Fruit fly (Drosophila melanogaster) whole organism, adult: ENCODE measurements around the gene Lcp65Ag1.

Source experiments
- CG12768 ChIP-seq: fragments of 200-800 bp; sonication (Bioruptor generic); optimal IDR thresholded peaks from 2 replicates; lab custom pipeline; 2017; ENCODE audit warnings: missing biosample characterization, missing genetic modification characterization, mild to moderate bottlenecking, moderate library complexity, missing genetic modification reagents
- CG1620 ChIP-seq: fragments of 200-800 bp; sonication (Bioruptor generic); optimal IDR thresholded peaks from 2 replicates; lab custom pipeline; 2016; ENCODE audit warnings: missing biosample characterization, missing genetic modification characterization
- CG33017 ChIP-seq: fragments of 200-800 bp; sonication (Bioruptor generic); optimal IDR thresholded peaks from 2 replicates; lab custom pipeline; 2018; ENCODE audit warnings: missing biosample characterization, mild to moderate bottlenecking, missing genetic modification characterization, moderate library complexity
- Clk ChIP-seq: fragments of 200-800 bp; sonication (Bioruptor generic); optimal IDR thresholded peaks from 2 replicates; lab custom pipeline; 2017; ENCODE audit warnings: missing biosample characterization, missing genetic modification characterization
- Mnt ChIP-seq: fragments of 200-800 bp; sonication (Bioruptor generic); optimal IDR thresholded peaks from 2 replicates; lab custom pipeline; 2016; ENCODE audit warnings: missing biosample characterization, mild to moderate bottlenecking, missing genetic modification characterization
- ovo ChIP-seq: fragments of 200-800 bp; sonication (Bioruptor generic); optimal IDR thresholded peaks from 2 replicates; lab custom pipeline; 2016; ENCODE audit warnings: missing biosample characterization, missing genetic modification characterization

dm6 chr3L:6115505-6115904 is 19.6 kb downstream of the Lcp65Ag1 start:
- TF ChIP-seq CG12768 (no peak), Mnt (no peak), ovo (GFP tag; lab: Kevin White, UChicago) (no peak), CG1620 (GFP tag; lab: Kevin White, UChicago) (no peak), Clk (GFP tag; lab: Kevin White, UChicago) (no peak), CG33017 (tag; lab: Kevin White, UChicago) (no peak)
